Worm (Caenorhabditis elegans) whole organism, young adult: Measurements from ENCODE around the gene C32B5.6.
"Not testable (repeated sequence)": the region's sequence is repeated elsewhere in the genome, so short reads cannot be mapped to it uniquely, and the experiment has no call there.

Experiments
- B0019.2 ChIP-seq: fragments of 200-800 bp; sonication (Bioruptor generic); conservative IDR thresholded peaks from 2 replicates; pipeline ENCODE4 v1.3.6; 2022; ENCODE audit warnings: missing genetic modification reagents, missing genetic modification characterization, missing compliant biosample characterization
- F37B4.10 ChIP-seq: fragments of 200-800 bp; sonication (Bioruptor generic); IDR thresholded peaks from 2 replicates; pipeline ENCODE4 v1.3.6; 2022; ENCODE audit warnings: missing genetic modification characterization, missing compliant biosample characterization
- F52B5.7 ChIP-seq: sonication (generic microtip); optimal IDR thresholded peaks from 2 replicates; lab custom pipeline; 2016; ENCODE audit warnings: mild to moderate bottlenecking, missing genetic modification characterization, missing compliant biosample characterization
- F57A8.1 ChIP-seq: fragments of 200-800 bp; sonication (Bioruptor generic); optimal IDR thresholded peaks from 2 replicates; lab custom pipeline; 2018; ENCODE audit warnings: mild to moderate bottlenecking, missing genetic modification characterization, moderate library complexity, missing compliant biosample characterization
- K12H6.12 ChIP-seq: fragments of 200-800 bp; sonication (Bioruptor generic); optimal IDR thresholded peaks from 2 replicates; lab custom pipeline; 2018; ENCODE audit warnings: mild to moderate bottlenecking, missing genetic modification characterization, missing compliant biosample characterization
- T26A5.8 ChIP-seq: sonication (generic microtip); optimal IDR thresholded peaks from 2 replicates; lab custom pipeline; 2016; ENCODE audit warnings: missing genetic modification characterization, missing compliant biosample characterization
- Y53F4B.3 ChIP-seq: fragments of 200-800 bp; sonication (Bioruptor generic); IDR thresholded peaks from 2 replicates; pipeline ENCODE4 v1.3.6; 2022; ENCODE audit warnings: missing genetic modification reagents, missing genetic modification characterization, missing compliant biosample characterization
- Y56A3A.18 ChIP-seq: fragments of 200-800 bp; sonication (Bioruptor generic); IDR thresholded peaks from 2 replicates; pipeline ENCODE4 v1.3.6; 2022; ENCODE audit warnings: missing genetic modification reagents, missing genetic modification characterization, missing compliant biosample characterization
- aptf-3 ChIP-seq: fragments of 200-800 bp; sonication (Bioruptor generic); IDR thresholded peaks from 2 replicates; pipeline ENCODE4 v1.3.6; 2022; ENCODE audit warnings: missing genetic modification characterization, missing compliant biosample characterization
- attf-6 ChIP-seq: fragments of 200-800 bp; sonication (Bioruptor generic); IDR thresholded peaks from 2 replicates; pipeline ENCODE4 v1.3.6; 2022; ENCODE audit warnings: missing genetic modification reagents, missing genetic modification characterization, missing compliant biosample characterization
- cebp-2 ChIP-seq: fragments of 200-800 bp; sonication (Bioruptor generic); IDR thresholded peaks from 2 replicates; pipeline ENCODE4 v1.3.6; 2022; ENCODE audit warnings: missing genetic modification characterization, missing compliant biosample characterization
- ceh-100 ChIP-seq: fragments of 200-800 bp; sonication (Bioruptor generic); IDR thresholded peaks from 2 replicates; pipeline ENCODE4 v1.3.6; 2022; ENCODE audit warnings: missing genetic modification reagents, missing genetic modification characterization, missing compliant biosample characterization
- ceh-27 ChIP-seq: fragments of 200-800 bp; sonication (Bioruptor generic); optimal IDR thresholded peaks from 2 replicates; lab custom pipeline; 2018; ENCODE audit warnings: mild to moderate bottlenecking, missing genetic modification characterization, moderate library complexity, missing compliant biosample characterization
- ceh-58 ChIP-seq: fragments of 200-800 bp; sonication (Bioruptor generic); IDR thresholded peaks from 2 replicates; pipeline ENCODE4 v1.3.6; 2022; ENCODE audit warnings: missing genetic modification characterization, missing compliant biosample characterization
- ceh-91 ChIP-seq: fragments of 200-800 bp; sonication (Bioruptor generic); IDR thresholded peaks from 2 replicates; pipeline ENCODE4 v1.3.6; 2022; ENCODE audit warnings: missing genetic modification reagents, missing genetic modification characterization, missing compliant biosample characterization
- ekl-4 ChIP-seq: fragments of 200-800 bp; sonication (Bioruptor generic); IDR thresholded peaks from 2 replicates; pipeline ENCODE4 v1.3.6; 2022; ENCODE audit warnings: missing genetic modification reagents, missing genetic modification characterization, missing compliant biosample characterization
- fkh-3 ChIP-seq: sonication (generic microtip); optimal IDR thresholded peaks from 2 replicates; lab custom pipeline; 2016; ENCODE audit warnings: mild to moderate bottlenecking, missing genetic modification characterization, missing compliant biosample characterization
- hlh-12 ChIP-seq: sonication (generic microtip); optimal IDR thresholded peaks from 2 replicates; lab custom pipeline; 2016; ENCODE audit warnings: missing genetic modification characterization, missing compliant biosample characterization
- hrde-1 ChIP-seq: sonication (generic microtip); optimal IDR thresholded peaks from 2 replicates; lab custom pipeline; 2016; ENCODE audit warnings: missing genetic modification characterization, mild to moderate bottlenecking, missing compliant biosample characterization, moderate library complexity, missing genotype, missing genetic modification reagents, borderline replicate concordance
- hsf-1 ChIP-seq: fragments of 200-800 bp; sonication (Bioruptor generic); IDR thresholded peaks from 2 replicates; pipeline ENCODE4 v1.3.6; 2022; ENCODE audit warnings: missing genetic modification reagents, missing genetic modification characterization, missing compliant biosample characterization
- lag-1 ChIP-seq: fragments of 200-800 bp; sonication (Bioruptor generic); IDR thresholded peaks from 2 replicates; pipeline ENCODE4 v1.3.6; 2022; ENCODE audit warnings: missing genetic modification reagents, missing genetic modification characterization, missing compliant biosample characterization
- let-526 ChIP-seq: fragments of 200-800 bp; sonication (Bioruptor generic); IDR thresholded peaks from 2 replicates; pipeline ENCODE4 v1.3.6; 2022; ENCODE audit warnings: missing genetic modification reagents, missing genetic modification characterization, missing compliant biosample characterization
- let-607 ChIP-seq, 2 experiments: fragments of 200-800 bp in 1 of 2; sonication (Bioruptor generic) in 1 of 2; sonication (generic microtip) in 1 of 2; optimal IDR thresholded peaks; 2 replicates each; lab custom pipeline; 2016 to 2018; ENCODE audit warnings: mild to moderate bottlenecking in 2 of 2, missing compliant biosample characterization in 2 of 2, missing genetic modification characterization in 2 of 2, moderate library complexity in 2 of 2, missing genotype in 1 of 2
- lin-35 ChIP-seq, 3 experiments: fragments of 150-350 bp in 2 of 3; sonication (generic microtip) in 1 of 3; optimal IDR thresholded peaks; 2 replicates each; lab custom pipeline; 2014 to 2018; ENCODE audit warnings: missing biosample characterization in 3 of 3, missing genetic modification characterization in 3 of 3, missing genetic modification reagents in 3 of 3
- mcd-1 ChIP-seq: fragments of 200-800 bp; sonication (Bioruptor generic); IDR thresholded peaks from 2 replicates; pipeline ENCODE4 v1.3.6; 2022; ENCODE audit warnings: missing genetic modification reagents, missing genetic modification characterization, missing compliant biosample characterization
- nfya-2 ChIP-seq: fragments of 200-800 bp; sonication (Bioruptor generic); IDR thresholded peaks from 2 replicates; pipeline ENCODE4 v1.3.6; 2022; ENCODE audit warnings: missing genetic modification reagents, missing genetic modification characterization, missing compliant biosample characterization
- nhr-179 ChIP-seq: sonication (generic microtip); optimal IDR thresholded peaks from 2 replicates; lab custom pipeline; 2016; ENCODE audit warnings: mild to moderate bottlenecking, missing genetic modification characterization, missing compliant biosample characterization
- pbrm-1 ChIP-seq: fragments of 200-800 bp; sonication (Bioruptor generic); IDR thresholded peaks from 2 replicates; pipeline ENCODE4 v1.3.6; 2022; ENCODE audit warnings: missing genetic modification reagents, missing genetic modification characterization, missing compliant biosample characterization
- pha-4 ChIP-seq: fragments of 150-350 bp; sonication (generic microtip); optimal IDR thresholded peaks from 2 replicates; lab custom pipeline; 2014; ENCODE audit warnings: missing biosample characterization, missing genetic modification reagents, missing genetic modification characterization
- rpc-1 ChIP-seq, 2 experiments: fragments of 150-350 bp in 1 of 2; sonication (generic microtip) in 1 of 2; optimal IDR thresholded peaks; 2 replicates each; lab custom pipeline; 2014 to 2018; ENCODE audit warnings: missing biosample characterization in 1 of 2, missing genetic modification characterization in 1 of 2, missing genetic modification reagents in 1 of 2, missing genotype in 1 of 2
- somi-1 ChIP-seq: fragments of 200-800 bp; sonication (Bioruptor generic); optimal IDR thresholded peaks from 2 replicates; lab custom pipeline; 2018; ENCODE audit warnings: mild to moderate bottlenecking, missing genetic modification characterization, missing compliant biosample characterization
- unc-130 ChIP-seq: sonication (generic microtip); optimal IDR thresholded peaks from 2 replicates; lab custom pipeline; 2016; ENCODE audit warnings: missing genetic modification reagents, missing genetic modification characterization, missing compliant biosample characterization
- ztf-22 ChIP-seq: fragments of 200-800 bp; sonication (Bioruptor generic); optimal IDR thresholded peaks from 2 replicates; lab custom pipeline; 2018; ENCODE audit warnings: mild to moderate bottlenecking, missing genetic modification characterization, moderate library complexity, missing compliant biosample characterization
- ztf-25 ChIP-seq: fragments of 200-800 bp; sonication (Bioruptor generic); IDR thresholded peaks from 2 replicates; pipeline ENCODE4 v1.3.6; 2022; ENCODE audit warnings: missing genetic modification reagents, missing genetic modification characterization, missing compliant biosample characterization
- ztf-26 ChIP-seq: sonication (generic microtip); optimal IDR thresholded peaks from 2 replicates; lab custom pipeline; 2017; ENCODE audit warnings: missing genetic modification characterization, missing compliant biosample characterization
- ztf-28 ChIP-seq: fragments of 200-800 bp; sonication (Bioruptor generic); IDR thresholded peaks from 2 replicates; pipeline ENCODE4 v1.3.6; 2022; ENCODE audit warnings: missing genetic modification reagents, missing genetic modification characterization, missing compliant biosample characterization

The C32B5.6 gene

ce11 chrII:930871-931270 is 37.3 kb upstream of the C32B5.6 start, which contains the start of gene fbxc-34:
fbxc-34 (plus strand) TSS chrII:931171.
- not testable (repeated sequence) for TF ChIP-seq hsf-1; ztf-26; ztf-28 (GFP tag; lab: Robert Waterston, UW)

- TF ChIP-seq mcd-1 (GFP tag; lab: Robert Waterston, UW) (no peak), lag-1 (GFP tag; lab: Robert Waterston, UW) (no peak), ztf-25 (GFP tag; lab: Robert Waterston, UW) (no peak), rpc-1 (optimal IDR thresholded peaks at IDR 0.05; lab: Kevin White, UChicago) (no peak), rpc-1 (tag; optimal IDR thresholded peaks at IDR 0.05; lab: Kevin White, UChicago) (no peak), ztf-26 (no peak), fkh-3 (tag; lab: Kevin White, UChicago) (no peak), Y56A3A.18 (GFP tag; lab: Robert Waterston, UW) (no peak), nhr-179 (tag; lab: Kevin White, UChicago) (no peak), hrde-1 (tag; lab: Kevin White, UChicago) (no peak), ceh-27 (GFP tag; lab: Kevin White, UChicago) (no peak), aptf-3 (GFP tag; lab: Robert Waterston, UW) (no peak), attf-6 (GFP tag; lab: Robert Waterston, UW) (no peak), ceh-100 (no peak), nfya-2 (GFP tag; lab: Robert Waterston, UW) (no peak)
- TF ChIP-seq, all 124 proteins: peak for 0
Observed at ce11 chrII:932718-933117, 35.5 kb upstream of the C32B5.6 start, which contains the start of gene acs-15. acs-15 (plus strand) TSS chrII:933018.

ce11 chrII:937265-937664 is 30.9 kb upstream of the C32B5.6 start:
- TF ChIP-seq pbrm-1 (GFP tag; lab: Robert Waterston, UW), result no peak
- TF ChIP-seq cebp-2 (GFP tag; lab: Robert Waterston, UW), result no peak

ce11 chrII:938549-938948 is 29.7 kb upstream of the C32B5.6 start, which contains the start of gene R07C3.3:
R07C3.3 (plus strand) TSS chrII:938849.
- TF ChIP-seq ceh-91, result no peak
- no peak for TF ChIP-seq ceh-58 (GFP tag; lab: Robert Waterston, UW)
- TF ChIP-seq ekl-4 (GFP tag; lab: Robert Waterston, UW), result no peak

ce11 chrII:940779-941178 is 27.4 kb upstream of the C32B5.6 start, which contains the start of gene fbxc-36:
fbxc-36 (plus strand) TSS chrII:940983.
- no peak for TF ChIP-seq somi-1
- no peak for TF ChIP-seq ztf-22 (GFP tag; lab: Kevin White, UChicago)
- TF ChIP-seq lin-35 (GFP tag; optimal IDR thresholded peaks at IDR 0.05; lab: Kevin White, UChicago), result no peak
- no peak for TF ChIP-seq unc-130 (GFP tag; lab: Kevin White, UChicago)
- no peak for TF ChIP-seq T26A5.8
- TF ChIP-seq F57A8.1 (GFP tag; lab: Kevin White, UChicago), result no peak
- TF ChIP-seq F52B5.7 (tag; lab: Kevin White, UChicago), result no peak
- no peak for TF ChIP-seq K12H6.12 (tag; lab: Kevin White, UChicago)
- TF ChIP-seq hlh-12, result no peak
- no peak for TF ChIP-seq let-607 (tag; optimal IDR thresholded peaks at IDR 0.05; lab: Kevin White, UChicago)
- no peak for TF ChIP-seq nhr-179 (tag; lab: Kevin White, UChicago)
- no peak for TF ChIP-seq let-526 (GFP tag; lab: Robert Waterston, UW)
- no peak for TF ChIP-seq ztf-26
- no peak for TF ChIP-seq lag-1 (GFP tag; lab: Robert Waterston, UW)
- TF ChIP-seq pha-4 (tag; lab: Kevin White, UChicago), result no peak
- no peak for TF ChIP-seq B0019.2 (GFP tag; lab: Robert Waterston, UW)
- TF ChIP-seq F37B4.10 (GFP tag; lab: Robert Waterston, UW), result no peak
- TF ChIP-seq ztf-25 (GFP tag; lab: Robert Waterston, UW), result no peak
- TF ChIP-seq Y53F4B.3 (GFP tag; lab: Robert Waterston, UW), result no peak
- no peak for TF ChIP-seq ekl-4 (GFP tag; lab: Robert Waterston, UW)
